Worm (Caenorhabditis elegans): ENCODE results near the gene fipr-10.

The fipr-10 gene

ce11 chrV:9906115-9906514 lies 7.8 kb upstream of the fipr-10 start, which contains the start of gene fipr-11:
fipr-11 (minus strand) TSS chrV:9906215.
- TF ChIP-seq drap-1 (GFP tag; optimal IDR thresholded peaks at IDR 0.05) (no peak), ham-2 (GFP tag; optimal IDR thresholded peaks at IDR 0.05) (no peak), elt-1 (tag; optimal IDR thresholded peaks at IDR 0.05; ENCODE audit: borderline replicate concordance, insufficient read depth) (no peak), zip-8 (tag; optimal IDR thresholded peaks at IDR 0.05) (no peak), flh-1 (GFP tag; optimal IDR thresholded peaks at IDR 0.05) (no peak), hlh-1 (tag; optimal IDR thresholded peaks at IDR 0.05) (no peak), nhr-76 (tag; optimal IDR thresholded peaks at IDR 0.05) (no peak), cnd-1 (tag; optimal IDR thresholded peaks at IDR 0.05) (no peak), bed-3 (GFP tag; optimal IDR thresholded peaks at IDR 0.05) (no peak), mab-5 (tag; optimal IDR thresholded peaks at IDR 0.05) (no peak), mls-2 (tag; optimal IDR thresholded peaks at IDR 0.05) (no peak), lin-32 (GFP tag; optimal IDR thresholded peaks at IDR 0.05) (no peak)

- no peak for TF ChIP-seq lsy-2 (tag; optimal IDR thresholded peaks at IDR 0.05)
- no peak for TF ChIP-seq nhr-237 (tag; optimal IDR thresholded peaks at IDR 0.05)
These were observed 6.8 kb upstream of the fipr-10 start for ce11 chrV:9907205-9907604.

- TF ChIP-seq tbx-8 (GFP tag; optimal IDR thresholded peaks at IDR 0.05) = no peak
- no peak for TF ChIP-seq ztf-11 (tag; optimal IDR thresholded peaks at IDR 0.05)
- TF ChIP-seq mls-2 (tag; optimal IDR thresholded peaks at IDR 0.05) = no peak
- no peak for TF ChIP-seq nhr-12 (tag; optimal IDR thresholded peaks at IDR 0.05)
- no peak for TF ChIP-seq unc-120 (tag; optimal IDR thresholded peaks at IDR 0.05; ENCODE audit: poor library complexity, severe bottlenecking)
- TF ChIP-seq nhr-28 (tag; optimal IDR thresholded peaks at IDR 0.05) = no peak
- no peak for TF ChIP-seq lin-13 (tag; optimal IDR thresholded peaks at IDR 0.05)
- no peak for TF ChIP-seq mep-1 (tag; optimal IDR thresholded peaks at IDR 0.05)
- TF ChIP-seq unc-39 (tag; optimal IDR thresholded peaks at IDR 0.05) = no peak
- TF ChIP-seq ceh-39 (tag; optimal IDR thresholded peaks at IDR 0.05) = no peak
- TF ChIP-seq ces-1 (GFP tag; optimal IDR thresholded peaks at IDR 0.05) = no peak
These were observed 4.3 kb upstream of the fipr-10 start for ce11 chrV:9909624-9910023.

- TF ChIP-seq nhr-2 (tag; optimal IDR thresholded peaks at IDR 0.05) (no peak), ces-1 (GFP tag; optimal IDR thresholded peaks at IDR 0.05) (peak; percentile 85)
These were observed 2.8 kb upstream of the fipr-10 start for ce11 chrV:9911165-9911564.

- TF ChIP-seq drap-1 (GFP tag; optimal IDR thresholded peaks at IDR 0.05) (no peak), hlh-1 (tag; optimal IDR thresholded peaks at IDR 0.05) (no peak), ceh-43 (GFP tag; optimal IDR thresholded peaks at IDR 0.05) (no peak), unc-62 (GFP tag; optimal IDR thresholded peaks at IDR 0.05) (no peak), unc-120 (tag; optimal IDR thresholded peaks at IDR 0.05; ENCODE audit: poor library complexity, severe bottlenecking) (no peak), nhr-12 (tag; optimal IDR thresholded peaks at IDR 0.05) (no peak), tbx-8 (GFP tag; optimal IDR thresholded peaks at IDR 0.05) (no peak), mls-2 (tag; optimal IDR thresholded peaks at IDR 0.05) (no peak), mab-5 (tag; optimal IDR thresholded peaks at IDR 0.05) (no peak), lin-13 (tag; optimal IDR thresholded peaks at IDR 0.05) (no peak)
These were observed 1.1 kb downstream of the fipr-10 start, which contains the start of gene mec-9 for ce11 chrV:9915021-9915420. mec-9 (minus strand) TSS chrV:9915121.

- TF ChIP-seq ham-2 (GFP tag; optimal IDR thresholded peaks at IDR 0.05) = no peak
- TF ChIP-seq pha-4 (tag; optimal IDR thresholded peaks at IDR 0.05) = no peak
- TF ChIP-seq nhr-237 (tag; optimal IDR thresholded peaks at IDR 0.05) = no peak
- no peak for TF ChIP-seq sptf-1 (tag; optimal IDR thresholded peaks at IDR 0.05)
- TF ChIP-seq nhr-12 (tag; optimal IDR thresholded peaks at IDR 0.05) = no peak
- TF ChIP-seq unc-39 (tag; optimal IDR thresholded peaks at IDR 0.05) = no peak
These were observed 2.7 kb downstream of the fipr-10 start, which contains the start of gene C50H2.4 for ce11 chrV:9916665-9917064. C50H2.4 (plus strand) TSS chrV:9916965.

DNA sequence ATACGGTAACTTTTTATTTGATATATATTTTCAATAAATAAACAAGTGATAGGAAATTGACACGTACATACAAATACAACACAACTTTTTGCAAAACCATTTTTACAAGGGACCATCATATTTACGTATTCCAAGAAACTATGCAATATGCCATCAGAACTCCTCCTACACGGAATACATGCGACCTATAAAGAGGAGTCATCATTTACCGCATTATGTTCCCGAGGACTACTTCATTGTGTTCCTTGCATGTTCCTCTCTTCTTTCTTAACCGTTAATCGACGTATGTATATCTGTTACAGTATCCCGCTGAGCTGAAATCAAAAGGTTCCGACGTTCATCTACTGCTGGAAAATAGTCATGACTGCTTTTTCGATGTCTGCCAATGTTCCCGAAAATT lies 4.4 kb downstream of the fipr-10 start, which contains the start of gene C50H2.5:
Gene C50H2.5 (plus strand): TSS at position 301 of the 400 bp plus-strand sequence.
- TF ChIP-seq mls-2 (tag; optimal IDR thresholded peaks at IDR 0.05) (no peak), nhr-12 (tag; optimal IDR thresholded peaks at IDR 0.05) (no peak), elt-3 (tag; optimal IDR thresholded peaks at IDR 0.05) (no peak), nhr-237 (tag; optimal IDR thresholded peaks at IDR 0.05) (no peak), drap-1 (GFP tag; optimal IDR thresholded peaks at IDR 0.05) (no peak), lin-32 (GFP tag; optimal IDR thresholded peaks at IDR 0.05) (no peak), ham-2 (GFP tag; optimal IDR thresholded peaks at IDR 0.05) (no peak), ceh-83 (GFP tag; optimal IDR thresholded peaks at IDR 0.05) (no peak), lin-13 (tag; optimal IDR thresholded peaks at IDR 0.05) (no peak), lsy-2 (tag; optimal IDR thresholded peaks at IDR 0.05) (no peak), cnd-1 (tag; optimal IDR thresholded peaks at IDR 0.05) (no peak), flh-1 (GFP tag; optimal IDR thresholded peaks at IDR 0.05) (no peak), sptf-1 (tag; optimal IDR thresholded peaks at IDR 0.05) (no peak), snpc-4 (tag; optimal IDR thresholded peaks at IDR 0.05) (no peak), nhr-2 (tag; optimal IDR thresholded peaks at IDR 0.05) (no peak), sem-2 (GFP tag; optimal IDR thresholded peaks at IDR 0.05) (no peak), unc-39 (tag; optimal IDR thresholded peaks at IDR 0.05) (no peak), mep-1 (tag; optimal IDR thresholded peaks at IDR 0.05) (no peak), pha-4 (tag; optimal IDR thresholded peaks at IDR 0.05) (no peak)
